Fruit fly (Drosophila melanogaster) whole organism, prepupa: ENCODE results near the gene Myo61F.
A peak's percentile ranks its signal among the peaks of the same experiment; 100 is the strongest.

Source experiments
- Blimp-1 ChIP-seq: fragments of 200-800 bp; sonication (Bioruptor generic); optimal IDR thresholded peaks from 3 replicates; lab custom pipeline; 2017; ENCODE audit warnings: missing biosample characterization, missing genetic modification characterization, mild to moderate bottlenecking, moderate library complexity, missing genetic modification reagents
- CG10669 ChIP-seq: fragments of 200-800 bp; sonication (Bioruptor generic); optimal IDR thresholded peaks from 3 replicates; lab custom pipeline; 2018; ENCODE audit warnings: missing biosample characterization, mild to moderate bottlenecking, missing genetic modification characterization, moderate library complexity
- CG11902 ChIP-seq: fragments of 200-800 bp; sonication (Bioruptor generic); optimal IDR thresholded peaks from 3 replicates; lab custom pipeline; 2016; ENCODE audit warnings: missing biosample characterization, missing genetic modification characterization
- CG15336 ChIP-seq: fragments of 200-800 bp; sonication (Bioruptor generic); IDR thresholded peaks from 2 replicates; pipeline ENCODE4 v1.3.6; 2022; ENCODE audit warnings: missing biosample characterization, missing genetic modification characterization
- CG1621 ChIP-seq: fragments of 200-800 bp; sonication (Bioruptor generic); optimal IDR thresholded peaks from 3 replicates; lab custom pipeline; 2018; ENCODE audit warnings: missing biosample characterization, mild to moderate bottlenecking, missing genetic modification characterization
- CG16779 ChIP-seq: fragments of 200-800 bp; sonication (Bioruptor generic); optimal IDR thresholded peaks from 3 replicates; lab custom pipeline; 2017; ENCODE audit warnings: missing biosample characterization, mild to moderate bottlenecking, missing genetic modification characterization
- CG3032 ChIP-seq: fragments of 200-800 bp; optimal IDR thresholded peaks from 2 replicates; lab custom pipeline; 2019; ENCODE audit warnings: missing biosample characterization, mild to moderate bottlenecking, missing genetic modification characterization, moderate library complexity
- CG32006 ChIP-seq: fragments of 200-800 bp; sonication (Bioruptor generic); optimal IDR thresholded peaks from 3 replicates; lab custom pipeline; 2017; ENCODE audit warnings: missing biosample characterization, mild to moderate bottlenecking, missing genetic modification characterization
- CG34406 ChIP-seq: fragments of 200-800 bp; sonication (Bioruptor generic); optimal IDR thresholded peaks from 3 replicates; lab custom pipeline; 2016; ENCODE audit warnings: missing biosample characterization, missing genetic modification characterization
- CG3919 ChIP-seq: fragments of 200-800 bp; sonication (Bioruptor generic); optimal IDR thresholded peaks from 3 replicates; lab custom pipeline; 2016; ENCODE audit warnings: missing biosample characterization, missing genetic modification characterization
- CG6163 ChIP-seq: fragments of 200-800 bp; sonication (Bioruptor generic); IDR thresholded peaks from 3 replicates; pipeline ENCODE4 v1.3.6; 2022; ENCODE audit warnings: missing biosample characterization, missing genetic modification characterization
- CG6276 ChIP-seq: fragments of 200-800 bp; sonication (Bioruptor generic); optimal IDR thresholded peaks from 2 replicates; lab custom pipeline; 2017; ENCODE audit warnings: missing biosample characterization, mild to moderate bottlenecking, missing genetic modification characterization
- CG6792 ChIP-seq: fragments of 200-800 bp; sonication (Bioruptor generic); optimal IDR thresholded peaks from 3 replicates; lab custom pipeline; 2016; ENCODE audit warnings: missing biosample characterization, missing genetic modification characterization
- CG6808 ChIP-seq: fragments of 200-800 bp; sonication (Bioruptor generic); optimal IDR thresholded peaks from 3 replicates; lab custom pipeline; 2017; ENCODE audit warnings: missing biosample characterization, missing genetic modification characterization, mild to moderate bottlenecking, moderate library complexity, missing genetic modification reagents
- CG6854 ChIP-seq: fragments of 200-800 bp; sonication (Bioruptor generic); optimal IDR thresholded peaks from 2 replicates; lab custom pipeline; 2017; ENCODE audit warnings: missing biosample characterization, mild to moderate bottlenecking, missing genetic modification characterization
- CG7368 ChIP-seq: fragments of 200-800 bp; sonication (Bioruptor generic); optimal IDR thresholded peaks from 3 replicates; lab custom pipeline; 2016; ENCODE audit warnings: missing biosample characterization, missing genetic modification characterization
- CG8119 ChIP-seq: fragments of 200-800 bp; sonication (Bioruptor generic); IDR thresholded peaks from 3 replicates; pipeline ENCODE4 v1.3.6; 2022; ENCODE audit warnings: missing biosample characterization, missing genetic modification characterization
- CG8319 ChIP-seq: fragments of 200-800 bp; sonication (Bioruptor generic); optimal IDR thresholded peaks from 3 replicates; lab custom pipeline; 2016; ENCODE audit warnings: missing biosample characterization, missing genetic modification characterization
- CG8632 ChIP-seq: fragments of 200-800 bp; sonication (Bioruptor generic); optimal IDR thresholded peaks from 3 replicates; lab custom pipeline; 2016; ENCODE audit warnings: missing biosample characterization, missing genetic modification characterization
- CG9139 ChIP-seq: fragments of 200-800 bp; sonication (Bioruptor generic); optimal IDR thresholded peaks from 3 replicates; lab custom pipeline; 2017; ENCODE audit warnings: missing biosample characterization, mild to moderate bottlenecking, missing genetic modification characterization
- Eip75B ChIP-seq: fragments of 200-800 bp; sonication (Bioruptor generic); optimal IDR thresholded peaks from 3 replicates; lab custom pipeline; 2016; ENCODE audit warnings: missing biosample characterization, missing genetic modification characterization
- Eip78C ChIP-seq: fragments of 200-800 bp; sonication (Bioruptor generic); peaks from one replicate; lab custom pipeline; 2016; ENCODE audit warnings: missing biosample characterization, missing genetic modification characterization
- Eip93F ChIP-seq: fragments of 200-800 bp; sonication (Bioruptor generic); optimal IDR thresholded peaks from 2 replicates; lab custom pipeline; 2016; ENCODE audit warnings: missing biosample characterization, mild to moderate bottlenecking, missing genetic modification characterization
- Ets21C ChIP-seq: fragments of 200-800 bp; sonication (Bioruptor generic); optimal IDR thresholded peaks from 3 replicates; lab custom pipeline; 2016; ENCODE audit warnings: missing biosample characterization, missing genetic modification characterization
- Ets96B ChIP-seq: fragments of 200-800 bp; optimal IDR thresholded peaks from 2 replicates; lab custom pipeline; 2019; ENCODE audit warnings: missing biosample characterization, mild to moderate bottlenecking, missing genetic modification characterization, moderate library complexity
- Gug ChIP-seq: fragments of 200-800 bp; sonication (Bioruptor generic); IDR thresholded peaks from 2 replicates; pipeline ENCODE4 v1.3.6; 2022; ENCODE audit warnings: missing biosample characterization, missing genetic modification characterization
- Hr39 ChIP-seq: fragments of 200-800 bp; sonication (Bioruptor generic); optimal IDR thresholded peaks from 2 replicates; lab custom pipeline; 2016; ENCODE audit warnings: missing biosample characterization, missing genetic modification characterization
- Hr4 ChIP-seq: fragments of 200-800 bp; sonication (Bioruptor generic); optimal IDR thresholded peaks from 3 replicates; lab custom pipeline; 2016; ENCODE audit warnings: missing biosample characterization, missing genetic modification characterization
- Lpt ChIP-seq: fragments of 200-800 bp; sonication (Bioruptor generic); optimal IDR thresholded peaks from 3 replicates; lab custom pipeline; 2016; ENCODE audit warnings: missing biosample characterization, missing genetic modification characterization
- OdsH ChIP-seq: fragments of 200-800 bp; sonication (Bioruptor generic); optimal IDR thresholded peaks from 3 replicates; lab custom pipeline; 2016; ENCODE audit warnings: missing biosample characterization, missing genetic modification characterization
- Smox ChIP-seq: fragments of 200-800 bp; sonication (Bioruptor generic); optimal IDR thresholded peaks from 3 replicates; lab custom pipeline; 2016; ENCODE audit warnings: missing biosample characterization, missing genetic modification characterization
- Sox14 ChIP-seq: fragments of 200-800 bp; sonication (Bioruptor generic); optimal IDR thresholded peaks from 3 replicates; lab custom pipeline; 2016; ENCODE audit warnings: missing biosample characterization, missing genetic modification characterization
- acj6 ChIP-seq: fragments of 200-800 bp; sonication (Bioruptor generic); optimal IDR thresholded peaks from 3 replicates; lab custom pipeline; 2016; ENCODE audit warnings: missing biosample characterization, missing genetic modification characterization
- cyc ChIP-seq: fragments of 200-800 bp; sonication (Bioruptor generic); optimal IDR thresholded peaks from 3 replicates; lab custom pipeline; 2016; ENCODE audit warnings: missing biosample characterization, missing genetic modification characterization
- dac ChIP-seq: fragments of 200-800 bp; sonication (Bioruptor generic); optimal IDR thresholded peaks from 2 replicates; lab custom pipeline; 2017; ENCODE audit warnings: missing biosample characterization, mild to moderate bottlenecking, missing genetic modification characterization
- dsx ChIP-seq: fragments of 200-800 bp; optimal IDR thresholded peaks from 3 replicates; lab custom pipeline; 2019; ENCODE audit warnings: missing biosample characterization, mild to moderate bottlenecking, missing genetic modification characterization, moderate library complexity; ENCODE audit not compliant: poor library complexity, severe bottlenecking
- eg ChIP-seq: fragments of 200-800 bp; sonication (Bioruptor generic); IDR thresholded peaks from 3 replicates; pipeline ENCODE4 v1.3.6; 2022; ENCODE audit warnings: missing biosample characterization, missing genetic modification characterization
- fd59A ChIP-seq: fragments of 200-800 bp; sonication (Bioruptor generic); optimal IDR thresholded peaks from 2 replicates; lab custom pipeline; 2017; ENCODE audit warnings: missing biosample characterization, mild to moderate bottlenecking, missing genetic modification characterization, missing genetic modification reagents
- fd85E ChIP-seq: fragments of 200-800 bp; sonication (Bioruptor generic); optimal IDR thresholded peaks from 3 replicates; lab custom pipeline; 2016; ENCODE audit warnings: missing biosample characterization, missing genetic modification characterization
- lz ChIP-seq: fragments of 200-800 bp; sonication (Bioruptor generic); optimal IDR thresholded peaks from 3 replicates; lab custom pipeline; 2016; ENCODE audit warnings: missing biosample characterization, missing genetic modification characterization
- salr ChIP-seq, 2 experiments: fragments of 200-800 bp; sonication (Bioruptor generic); optimal IDR thresholded peaks; 3 replicates each; lab custom pipeline; 2016 to 2018; ENCODE audit warnings: missing biosample characterization in 2 of 2, missing genetic modification characterization in 2 of 2, mild to moderate bottlenecking in 1 of 2
- spab ChIP-seq: fragments of 200-800 bp; sonication (Bioruptor generic); optimal IDR thresholded peaks from 2 replicates; lab custom pipeline; 2017; ENCODE audit warnings: missing biosample characterization, mild to moderate bottlenecking, missing genetic modification characterization, missing genetic modification reagents
- ss ChIP-seq, 2 experiments: fragments of 200-800 bp; sonication (Bioruptor generic); optimal IDR thresholded peaks; 2 replicates in 1 of 2; 3 replicates in 1 of 2; lab custom pipeline; 2017 to 2018; ENCODE audit warnings: mild to moderate bottlenecking in 2 of 2, missing biosample characterization in 2 of 2, missing genetic modification characterization in 2 of 2, moderate library complexity in 1 of 2
- svp ChIP-seq: fragments of 200-800 bp; sonication (Bioruptor generic); peaks from one replicate; lab custom pipeline; 2016; ENCODE audit warnings: missing biosample characterization, missing genetic modification characterization

Myo61F gene

DNA sequence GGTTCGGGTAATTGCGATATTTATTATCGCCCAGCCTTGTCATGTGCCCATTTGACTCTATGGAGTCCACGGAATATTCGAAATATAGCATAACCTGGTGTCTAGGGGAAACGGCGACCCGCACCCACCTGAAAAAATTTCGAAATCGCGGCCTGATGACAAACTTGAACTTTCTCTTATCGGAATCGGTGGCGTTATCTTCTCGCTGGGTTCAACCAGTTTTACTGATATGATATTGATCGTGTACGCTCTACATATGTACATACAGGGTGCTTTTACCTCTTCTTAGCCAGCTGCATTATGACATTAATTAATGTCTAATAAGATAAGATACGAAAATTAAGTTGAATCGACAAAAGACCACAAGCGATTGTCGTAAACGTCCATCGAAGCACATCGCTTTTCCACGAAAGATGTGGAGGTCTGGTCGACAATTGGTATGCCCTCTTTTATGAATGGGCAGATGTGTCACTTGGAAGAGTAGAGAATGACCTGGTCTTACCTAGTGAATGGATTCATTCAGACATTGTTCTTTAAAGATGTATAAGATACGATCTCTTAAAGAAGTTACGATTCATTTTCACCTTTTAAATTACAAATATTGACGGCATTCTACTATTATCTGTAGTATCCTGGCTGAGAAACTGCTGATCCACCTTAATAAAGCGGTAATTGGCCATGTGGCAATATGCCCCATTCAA is 2.1 kb downstream of the Myo61F start (continued):
- TF ChIP-seq Hr39 (GFP tag; lab: Kevin White, UChicago) = peak; percentile 48
- TF ChIP-seq salr (GFP tag; optimal IDR thresholded peaks at IDR 0.05; lab: Kevin White, UChicago) = peak in 1 of 2 experiments; percentile 26
- peak; percentile 53 for TF ChIP-seq CG6792
- peak; percentile 35; the same call in 1 of the 3 replicates for TF ChIP-seq CG6163 (GFP tag; lab: Robert Waterston, UW)
- TF ChIP-seq lz (GFP tag; lab: Kevin White, UChicago) = peak; percentile 55
- peak; percentile 90 for TF ChIP-seq Eip78C (GFP tag; lab: Kevin White, UChicago)
- peak; percentile 26; the same call in 1 of the 3 replicates for TF ChIP-seq eg
- peak; percentile 27; the same call in 1 of the 3 replicates for TF ChIP-seq CG8119 (GFP tag; lab: Robert Waterston, UW)
- TF ChIP-seq OdsH (GFP tag; lab: Kevin White, UChicago) = peak; percentile 54
- no peak for TF ChIP-seq spab (GFP tag; lab: Kevin White, UChicago)
- no peak for TF ChIP-seq CG9139 (GFP tag; lab: Kevin White, UChicago)
- peak; percentile 51 for TF ChIP-seq acj6
- TF ChIP-seq dsx = peak; percentile 13
- TF ChIP-seq svp (GFP tag; lab: Kevin White, UChicago) = peak; percentile 87
- TF ChIP-seq Eip75B (GFP tag; lab: Kevin White, UChicago) = peak; percentile 65
- peak; percentile 19 for TF ChIP-seq CG1621 (tag; lab: Kevin White, UChicago)
- peak; percentile 60 for TF ChIP-seq CG32006 (GFP tag; lab: Kevin White, UChicago)
- TF ChIP-seq CG6276 (GFP tag; lab: Kevin White, UChicago) = peak; percentile 16
- no peak for TF ChIP-seq fd85E (GFP tag; lab: Kevin White, UChicago)
- TF ChIP-seq CG3032 (tag; lab: Kevin White, UChicago) = peak; percentile 17
- peak; percentile 60 for TF ChIP-seq Ets96B (tag; lab: Kevin White, UChicago)
- TF ChIP-seq, all 60 proteins: peak for 45

DNA sequence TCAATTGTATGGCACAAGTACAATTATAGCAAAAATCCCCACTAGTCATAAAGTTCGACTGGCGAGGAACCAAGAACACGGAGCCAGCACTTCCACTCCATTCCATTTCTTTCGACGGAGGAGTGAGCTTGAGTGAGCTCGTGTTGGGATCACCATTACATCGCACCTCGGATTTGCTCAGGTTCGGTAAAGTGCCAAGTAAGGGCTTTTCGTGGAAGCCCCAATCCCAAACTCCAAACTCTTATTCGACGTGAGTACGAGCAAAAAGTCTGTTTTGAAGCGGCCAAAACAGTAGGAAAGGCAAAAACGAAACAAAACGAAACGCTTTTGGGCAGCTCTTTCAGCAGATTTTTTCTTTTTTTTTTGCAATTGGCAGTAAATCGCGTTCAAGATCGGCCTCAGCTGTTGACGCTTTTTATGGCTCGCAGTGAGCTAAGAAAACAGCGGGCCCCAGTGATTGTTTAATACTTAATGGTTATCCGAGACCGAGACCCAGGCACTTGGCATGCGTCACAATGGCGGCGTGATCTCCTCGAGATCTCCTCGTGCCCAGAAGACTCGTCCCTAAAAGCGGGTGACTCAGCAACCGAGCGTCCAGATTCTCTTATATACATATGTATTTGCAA is 2.8 kb downstream of the Myo61F start:
- TF ChIP-seq Ets96B (tag; lab: Kevin White, UChicago) = no peak
- TF ChIP-seq CG6854 (GFP tag; lab: Kevin White, UChicago) = peak; percentile 77
- TF ChIP-seq Sox14 (GFP tag; lab: Kevin White, UChicago) = peak; percentile 27
- no peak for TF ChIP-seq Hr4
- TF ChIP-seq Ets21C (GFP tag; lab: Kevin White, UChicago) = no peak
- TF ChIP-seq CG6276 (GFP tag; lab: Kevin White, UChicago) = no peak
- no peak for TF ChIP-seq Hr39 (GFP tag; lab: Kevin White, UChicago)
- TF ChIP-seq CG34406 (GFP tag; lab: Kevin White, UChicago) = peak; percentile 2
- no peak for TF ChIP-seq Blimp-1
- no peak for TF ChIP-seq dac
- peak; percentile 71; the same call in 2 of the 3 replicates for TF ChIP-seq CG6163 (GFP tag; lab: Robert Waterston, UW)
- TF ChIP-seq salr (GFP tag; optimal IDR thresholded peaks at IDR 0.05; lab: Kevin White, UChicago) = no peak
- TF ChIP-seq CG7368 (GFP tag; lab: Kevin White, UChicago) = no peak
- no peak for TF ChIP-seq CG3919
- peak in 1 of 2 experiments; percentile 39 for TF ChIP-seq ss (GFP tag; optimal IDR thresholded peaks at IDR 0.05; lab: Kevin White, UChicago)
- peak; percentile 32 for TF ChIP-seq Smox (GFP tag; lab: Kevin White, UChicago)
- TF ChIP-seq Eip78C (GFP tag; lab: Kevin White, UChicago) = peak; percentile 16
- TF ChIP-seq Gug (GFP tag; lab: Robert Waterston, UW) = no peak
- TF ChIP-seq Lpt (GFP tag; lab: Kevin White, UChicago) = no peak
- peak; percentile 18 for TF ChIP-seq CG16779
- TF ChIP-seq CG8632 (GFP tag; lab: Kevin White, UChicago) = peak; percentile 17
- TF ChIP-seq CG3032 (tag; lab: Kevin White, UChicago) = no peak
- no peak for TF ChIP-seq spab (GFP tag; lab: Kevin White, UChicago)
- peak; percentile 9 for TF ChIP-seq Eip75B (GFP tag; lab: Kevin White, UChicago)
- peak; percentile 82 for TF ChIP-seq svp (GFP tag; lab: Kevin White, UChicago)
- no peak for TF ChIP-seq acj6
- no peak; the same call in 2 of the 3 replicates for TF ChIP-seq CG8119 (GFP tag; lab: Robert Waterston, UW)
- TF ChIP-seq CG11902 (GFP tag; lab: Kevin White, UChicago) = no peak
- TF ChIP-seq OdsH (GFP tag; lab: Kevin White, UChicago) = no peak
- no peak for TF ChIP-seq lz (GFP tag; lab: Kevin White, UChicago)
- TF ChIP-seq CG6792 = peak; percentile 35
- TF ChIP-seq CG15336 = 0 out of 2 replicates have a peak, but pooled peaks have one; percentile 22
- no peak for TF ChIP-seq CG10669 (GFP tag; lab: Kevin White, UChicago)
- TF ChIP-seq CG1621 (tag; lab: Kevin White, UChicago) = no peak
- TF ChIP-seq dsx = no peak
- TF ChIP-seq CG6808 (GFP tag; lab: Kevin White, UChicago) = no peak
- no peak for TF ChIP-seq Eip93F (GFP tag; lab: Kevin White, UChicago)
- no peak for TF ChIP-seq cyc (GFP tag; lab: Kevin White, UChicago)
- no peak for TF ChIP-seq CG8319 (GFP tag; lab: Kevin White, UChicago)
- no peak for TF ChIP-seq fd59A (GFP tag; lab: Kevin White, UChicago)
